Fruit fly (Drosophila melanogaster) whole organism, prepupa: Measurements from ENCODE around the gene Nlg4.
A peak's percentile ranks its signal among the peaks of the same experiment; 100 is the strongest.

Experiments
- Blimp-1 ChIP-seq: fragments of 200-800 bp; sonication (Bioruptor generic); optimal IDR thresholded peaks from 3 replicates; lab custom pipeline; 2017; ENCODE audit warnings: missing biosample characterization, missing genetic modification characterization, mild to moderate bottlenecking, moderate library complexity, missing genetic modification reagents
- CG11762 ChIP-seq: fragments of 200-800 bp; sonication (Bioruptor generic); optimal IDR thresholded peaks from 3 replicates; lab custom pipeline; 2016; ENCODE audit warnings: missing biosample characterization, missing genetic modification characterization; ENCODE audit not compliant: insufficient read depth
- CG11902 ChIP-seq: fragments of 200-800 bp; sonication (Bioruptor generic); optimal IDR thresholded peaks from 3 replicates; lab custom pipeline; 2016; ENCODE audit warnings: missing biosample characterization, missing genetic modification characterization
- CG15336 ChIP-seq: fragments of 200-800 bp; sonication (Bioruptor generic); IDR thresholded peaks from 2 replicates; pipeline ENCODE4 v1.3.6; 2022; ENCODE audit warnings: missing biosample characterization, missing genetic modification characterization
- CG1621 ChIP-seq: fragments of 200-800 bp; sonication (Bioruptor generic); optimal IDR thresholded peaks from 3 replicates; lab custom pipeline; 2018; ENCODE audit warnings: missing biosample characterization, mild to moderate bottlenecking, missing genetic modification characterization
- CG16779 ChIP-seq: fragments of 200-800 bp; sonication (Bioruptor generic); optimal IDR thresholded peaks from 3 replicates; lab custom pipeline; 2017; ENCODE audit warnings: missing biosample characterization, mild to moderate bottlenecking, missing genetic modification characterization
- CG3032 ChIP-seq: fragments of 200-800 bp; optimal IDR thresholded peaks from 2 replicates; lab custom pipeline; 2019; ENCODE audit warnings: missing biosample characterization, mild to moderate bottlenecking, missing genetic modification characterization, moderate library complexity
- CG31627 ChIP-seq: fragments of 200-800 bp; sonication (Bioruptor generic); optimal IDR thresholded peaks from 3 replicates; lab custom pipeline; 2016; ENCODE audit warnings: missing biosample characterization, missing genetic modification characterization
- CG34406 ChIP-seq: fragments of 200-800 bp; sonication (Bioruptor generic); optimal IDR thresholded peaks from 3 replicates; lab custom pipeline; 2016; ENCODE audit warnings: missing biosample characterization, missing genetic modification characterization
- CG4318 ChIP-seq: fragments of 200-800 bp; sonication (Bioruptor generic); optimal IDR thresholded peaks from 3 replicates; lab custom pipeline; 2017; ENCODE audit warnings: missing biosample characterization, mild to moderate bottlenecking, missing genetic modification characterization
- CG6276 ChIP-seq: fragments of 200-800 bp; sonication (Bioruptor generic); optimal IDR thresholded peaks from 2 replicates; lab custom pipeline; 2017; ENCODE audit warnings: missing biosample characterization, mild to moderate bottlenecking, missing genetic modification characterization
- CG6792 ChIP-seq: fragments of 200-800 bp; sonication (Bioruptor generic); optimal IDR thresholded peaks from 3 replicates; lab custom pipeline; 2016; ENCODE audit warnings: missing biosample characterization, missing genetic modification characterization
- CG6808 ChIP-seq: fragments of 200-800 bp; sonication (Bioruptor generic); optimal IDR thresholded peaks from 3 replicates; lab custom pipeline; 2017; ENCODE audit warnings: missing biosample characterization, missing genetic modification characterization, mild to moderate bottlenecking, moderate library complexity, missing genetic modification reagents
- CG7368 ChIP-seq: fragments of 200-800 bp; sonication (Bioruptor generic); optimal IDR thresholded peaks from 3 replicates; lab custom pipeline; 2016; ENCODE audit warnings: missing biosample characterization, missing genetic modification characterization
- CG8319 ChIP-seq: fragments of 200-800 bp; sonication (Bioruptor generic); optimal IDR thresholded peaks from 3 replicates; lab custom pipeline; 2016; ENCODE audit warnings: missing biosample characterization, missing genetic modification characterization
- CG9139 ChIP-seq: fragments of 200-800 bp; sonication (Bioruptor generic); optimal IDR thresholded peaks from 3 replicates; lab custom pipeline; 2017; ENCODE audit warnings: missing biosample characterization, mild to moderate bottlenecking, missing genetic modification characterization
- Eip75B ChIP-seq: fragments of 200-800 bp; sonication (Bioruptor generic); optimal IDR thresholded peaks from 3 replicates; lab custom pipeline; 2016; ENCODE audit warnings: missing biosample characterization, missing genetic modification characterization
- Eip78C ChIP-seq: fragments of 200-800 bp; sonication (Bioruptor generic); peaks from one replicate; lab custom pipeline; 2016; ENCODE audit warnings: missing biosample characterization, missing genetic modification characterization
- Eip93F ChIP-seq: fragments of 200-800 bp; sonication (Bioruptor generic); optimal IDR thresholded peaks from 2 replicates; lab custom pipeline; 2016; ENCODE audit warnings: missing biosample characterization, mild to moderate bottlenecking, missing genetic modification characterization
- Ets21C ChIP-seq: fragments of 200-800 bp; sonication (Bioruptor generic); optimal IDR thresholded peaks from 3 replicates; lab custom pipeline; 2016; ENCODE audit warnings: missing biosample characterization, missing genetic modification characterization
- Ets96B ChIP-seq: fragments of 200-800 bp; optimal IDR thresholded peaks from 2 replicates; lab custom pipeline; 2019; ENCODE audit warnings: missing biosample characterization, mild to moderate bottlenecking, missing genetic modification characterization, moderate library complexity
- Gug ChIP-seq: fragments of 200-800 bp; sonication (Bioruptor generic); IDR thresholded peaks from 2 replicates; pipeline ENCODE4 v1.3.6; 2022; ENCODE audit warnings: missing biosample characterization, missing genetic modification characterization
- Hr38 ChIP-seq: sonication (Bioruptor generic); optimal IDR thresholded peaks from 2 replicates; lab custom pipeline; 2016; ENCODE audit warnings: missing biosample characterization, missing genetic modification characterization
- Lpt ChIP-seq: fragments of 200-800 bp; sonication (Bioruptor generic); optimal IDR thresholded peaks from 3 replicates; lab custom pipeline; 2016; ENCODE audit warnings: missing biosample characterization, missing genetic modification characterization
- Met ChIP-seq: fragments of 200-800 bp; sonication (Bioruptor generic); optimal IDR thresholded peaks from 3 replicates; lab custom pipeline; 2016; ENCODE audit warnings: missing biosample characterization, missing genetic modification characterization
- Smox ChIP-seq: fragments of 200-800 bp; sonication (Bioruptor generic); optimal IDR thresholded peaks from 3 replicates; lab custom pipeline; 2016; ENCODE audit warnings: missing biosample characterization, missing genetic modification characterization
- Sox102F ChIP-seq: fragments of 200-800 bp; sonication (Bioruptor generic); optimal IDR thresholded peaks from 2 replicates; lab custom pipeline; 2016; ENCODE audit warnings: missing biosample characterization, mild to moderate bottlenecking, missing genetic modification characterization
- Sox15 ChIP-seq: fragments of 200-800 bp; sonication (Bioruptor generic); optimal IDR thresholded peaks from 3 replicates; lab custom pipeline; 2016; ENCODE audit warnings: missing biosample characterization, missing genetic modification characterization
- achi ChIP-seq: fragments of 200-800 bp; sonication (Bioruptor generic); optimal IDR thresholded peaks from 3 replicates; lab custom pipeline; 2016; ENCODE audit warnings: missing biosample characterization, missing genetic modification characterization
- acj6 ChIP-seq: fragments of 200-800 bp; sonication (Bioruptor generic); optimal IDR thresholded peaks from 3 replicates; lab custom pipeline; 2016; ENCODE audit warnings: missing biosample characterization, missing genetic modification characterization
- cyc ChIP-seq: fragments of 200-800 bp; sonication (Bioruptor generic); optimal IDR thresholded peaks from 3 replicates; lab custom pipeline; 2016; ENCODE audit warnings: missing biosample characterization, missing genetic modification characterization
- dsx ChIP-seq: fragments of 200-800 bp; optimal IDR thresholded peaks from 3 replicates; lab custom pipeline; 2019; ENCODE audit warnings: missing biosample characterization, mild to moderate bottlenecking, missing genetic modification characterization, moderate library complexity; ENCODE audit not compliant: poor library complexity, severe bottlenecking
- eg ChIP-seq: fragments of 200-800 bp; sonication (Bioruptor generic); IDR thresholded peaks from 3 replicates; pipeline ENCODE4 v1.3.6; 2022; ENCODE audit warnings: missing biosample characterization, missing genetic modification characterization
- esn ChIP-seq: fragments of 200-800 bp; sonication (Bioruptor generic); optimal IDR thresholded peaks from 2 replicates; lab custom pipeline; 2016; ENCODE audit warnings: missing biosample characterization, mild to moderate bottlenecking, missing genetic modification characterization, moderate library complexity
- fd59A ChIP-seq: fragments of 200-800 bp; sonication (Bioruptor generic); optimal IDR thresholded peaks from 2 replicates; lab custom pipeline; 2017; ENCODE audit warnings: missing biosample characterization, mild to moderate bottlenecking, missing genetic modification characterization, missing genetic modification reagents
- fd85E ChIP-seq: fragments of 200-800 bp; sonication (Bioruptor generic); optimal IDR thresholded peaks from 3 replicates; lab custom pipeline; 2016; ENCODE audit warnings: missing biosample characterization, missing genetic modification characterization
- lz ChIP-seq: fragments of 200-800 bp; sonication (Bioruptor generic); optimal IDR thresholded peaks from 3 replicates; lab custom pipeline; 2016; ENCODE audit warnings: missing biosample characterization, missing genetic modification characterization
- pdm3 ChIP-seq: fragments of 200-800 bp; sonication (Bioruptor generic); optimal IDR thresholded peaks from 3 replicates; lab custom pipeline; 2016; ENCODE audit warnings: missing biosample characterization, missing genetic modification characterization
- salr ChIP-seq, 2 experiments: fragments of 200-800 bp; sonication (Bioruptor generic); optimal IDR thresholded peaks; 3 replicates each; lab custom pipeline; 2016 to 2018; ENCODE audit warnings: missing biosample characterization in 2 of 2, missing genetic modification characterization in 2 of 2, mild to moderate bottlenecking in 1 of 2
- spab ChIP-seq: fragments of 200-800 bp; sonication (Bioruptor generic); optimal IDR thresholded peaks from 2 replicates; lab custom pipeline; 2017; ENCODE audit warnings: missing biosample characterization, mild to moderate bottlenecking, missing genetic modification characterization, missing genetic modification reagents
- ss ChIP-seq, 2 experiments: fragments of 200-800 bp; sonication (Bioruptor generic); optimal IDR thresholded peaks; 2 replicates in 1 of 2; 3 replicates in 1 of 2; lab custom pipeline; 2017 to 2018; ENCODE audit warnings: mild to moderate bottlenecking in 2 of 2, missing biosample characterization in 2 of 2, missing genetic modification characterization in 2 of 2, moderate library complexity in 1 of 2
- svp ChIP-seq: fragments of 200-800 bp; sonication (Bioruptor generic); peaks from one replicate; lab custom pipeline; 2016; ENCODE audit warnings: missing biosample characterization, missing genetic modification characterization
- vri ChIP-seq: fragments of 200-800 bp; sonication (Bioruptor generic); optimal IDR thresholded peaks from 3 replicates; lab custom pipeline; 2016; ENCODE audit warnings: missing biosample characterization, mild to moderate bottlenecking, missing genetic modification characterization

Nlg4 gene

DNA sequence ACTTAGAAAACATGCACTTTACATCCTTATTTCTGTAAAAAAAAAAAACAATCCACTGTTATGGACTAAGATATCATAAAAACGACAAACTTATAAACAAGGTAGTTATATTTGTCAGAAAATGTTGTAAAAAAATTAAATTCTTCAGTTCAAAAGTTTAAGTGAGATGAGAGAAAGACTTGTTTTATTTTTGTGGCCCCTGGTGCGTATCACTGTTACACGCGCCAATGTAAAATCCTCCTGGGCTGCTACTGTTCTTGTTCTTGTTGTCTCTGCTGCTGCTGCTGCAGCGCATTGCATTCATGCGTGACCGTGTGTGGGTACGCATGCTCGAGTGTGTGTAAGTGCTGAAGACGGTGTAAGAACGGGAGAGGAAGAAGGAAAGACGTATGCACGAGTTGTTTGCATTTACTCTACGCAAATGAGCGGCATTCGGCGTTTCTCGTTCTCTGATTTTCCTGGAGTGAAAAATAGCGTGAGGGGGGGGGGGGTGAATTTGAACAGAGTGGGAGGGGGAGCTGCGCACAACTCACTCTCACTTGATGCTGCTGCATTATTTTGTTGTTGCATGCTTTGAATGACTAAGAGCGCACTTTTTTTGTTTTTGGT lies 79.0 kb downstream of the Nlg4 start (continued):
- TF ChIP-seq eg (GFP tag; lab: Robert Waterston, UW) (peak; percentile 12; the same call in 1 of the 3 replicates), CG11762 (GFP tag; lab: Kevin White, UChicago) (no peak), Smox (GFP tag; lab: Kevin White, UChicago) (peak; percentile 7), CG1621 (tag; lab: Kevin White, UChicago) (no peak), CG34406 (GFP tag; lab: Kevin White, UChicago) (peak; percentile 9), lz (GFP tag; lab: Kevin White, UChicago) (peak; percentile 39), achi (GFP tag; lab: Kevin White, UChicago) (no peak), CG11902 (GFP tag; lab: Kevin White, UChicago) (no peak), Gug (GFP tag; lab: Robert Waterston, UW) (no peak), dsx (GFP tag; lab: Kevin White, UChicago) (no peak), Sox102F (GFP tag; lab: Kevin White, UChicago) (no peak), esn (GFP tag; lab: Kevin White, UChicago) (peak; percentile 70), Eip78C (GFP tag; lab: Kevin White, UChicago) (peak; percentile 82), Met (GFP tag; lab: Kevin White, UChicago) (peak; percentile 16), Ets21C (GFP tag; lab: Kevin White, UChicago) (no peak), CG31627 (GFP tag; lab: Kevin White, UChicago) (no peak), fd59A (GFP tag; lab: Kevin White, UChicago) (no peak), CG4318 (GFP tag; lab: Kevin White, UChicago) (no peak), vri (GFP tag; lab: Kevin White, UChicago) (no peak)
- TF ChIP-seq, all 60 proteins: peak for 21

DNA sequence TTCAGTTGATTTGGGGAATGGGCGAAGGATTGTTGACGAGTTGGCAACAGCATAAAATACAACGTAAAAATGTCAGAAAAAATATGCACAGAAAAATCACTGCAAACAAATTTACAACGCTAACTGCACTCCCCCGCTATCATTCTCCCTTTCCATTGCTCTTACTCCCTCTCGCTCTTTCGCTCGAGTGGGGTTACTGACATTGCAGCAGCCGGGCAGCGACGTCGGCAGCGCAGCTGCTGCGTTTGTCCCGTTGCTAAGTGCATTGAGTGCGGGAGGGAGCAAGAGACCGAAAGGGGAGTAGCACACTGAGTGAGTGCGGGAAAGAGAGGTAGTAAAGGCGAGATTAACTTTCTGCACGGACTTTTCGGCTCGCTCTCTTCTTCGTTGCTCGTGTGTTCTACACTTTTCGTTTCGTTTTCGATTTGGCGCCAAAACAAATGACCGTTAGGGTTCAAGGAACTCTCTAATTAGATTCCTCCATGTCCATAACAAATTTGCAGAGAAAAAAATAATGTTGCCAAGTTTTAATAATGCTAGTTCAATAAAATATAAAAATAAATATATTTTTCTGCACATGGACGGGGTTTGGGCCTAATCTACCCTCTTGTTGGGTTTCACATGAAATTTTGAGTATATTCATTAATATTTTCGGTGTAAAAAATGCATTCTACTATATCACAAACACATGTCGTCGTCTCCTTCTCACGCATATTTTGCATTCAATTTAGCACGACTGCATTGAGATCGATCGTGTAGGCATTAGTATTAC lies 79.7 kb downstream of the Nlg4 start:
- TF ChIP-seq cyc (peak; percentile 48), CG11762 (GFP tag; lab: Kevin White, UChicago) (peak; percentile 19), esn (GFP tag; lab: Kevin White, UChicago) (peak; percentile 62), CG3032 (tag; lab: Kevin White, UChicago) (peak; percentile 57), fd85E (no peak), Eip78C (GFP tag; lab: Kevin White, UChicago) (peak; percentile 90), ss (GFP tag; optimal IDR thresholded peaks at IDR 0.05; lab: Kevin White, UChicago) (peak in 1 of 2 experiments; percentile 14), CG15336 (GFP tag; lab: Robert Waterston, UW) (peak; percentile 80), Gug (GFP tag; lab: Robert Waterston, UW) (peak; percentile 68), CG11902 (GFP tag; lab: Kevin White, UChicago) (peak; percentile 11), Met (GFP tag; lab: Kevin White, UChicago) (peak; percentile 67), CG34406 (GFP tag; lab: Kevin White, UChicago) (peak; percentile 40), Ets21C (GFP tag; lab: Kevin White, UChicago) (peak; percentile 6), Hr38 (GFP tag; lab: Kevin White, UChicago) (no peak), svp (peak; percentile 91), CG1621 (tag; lab: Kevin White, UChicago) (peak; percentile 5), dsx (GFP tag; lab: Kevin White, UChicago) (no peak), Blimp-1 (GFP tag; lab: Kevin White, UChicago) (peak; percentile 68), achi (GFP tag; lab: Kevin White, UChicago) (peak; percentile 66), Ets96B (tag; lab: Kevin White, UChicago) (peak; percentile 54), CG4318 (GFP tag; lab: Kevin White, UChicago) (peak; percentile 71), Eip93F (GFP tag; lab: Kevin White, UChicago) (no peak), Sox15 (no peak), Eip75B (peak; percentile 52), CG7368 (peak; percentile 1), pdm3 (GFP tag; lab: Kevin White, UChicago) (peak; percentile 62), CG6792 (GFP tag; lab: Kevin White, UChicago) (peak; percentile 15), CG6808 (GFP tag; lab: Kevin White, UChicago) (peak; percentile 8), salr (GFP tag; optimal IDR thresholded peaks at IDR 0.05; lab: Kevin White, UChicago) (peak; percentile 45 to 69), CG9139 (no peak), vri (GFP tag; lab: Kevin White, UChicago) (peak; percentile 10), CG16779 (tag; lab: Kevin White, UChicago) (peak; percentile 29), spab (peak; percentile 22), acj6 (peak; percentile 68), CG6276 (GFP tag; lab: Kevin White, UChicago) (peak; percentile 57), Lpt (GFP tag; lab: Kevin White, UChicago) (peak; percentile 54), fd59A (GFP tag; lab: Kevin White, UChicago) (peak; percentile 20), CG8319 (GFP tag; lab: Kevin White, UChicago) (no peak)
